Worm (Caenorhabditis elegans): ENCODE results near the gene F57A8.1.

F57A8.1 gene

DNA sequence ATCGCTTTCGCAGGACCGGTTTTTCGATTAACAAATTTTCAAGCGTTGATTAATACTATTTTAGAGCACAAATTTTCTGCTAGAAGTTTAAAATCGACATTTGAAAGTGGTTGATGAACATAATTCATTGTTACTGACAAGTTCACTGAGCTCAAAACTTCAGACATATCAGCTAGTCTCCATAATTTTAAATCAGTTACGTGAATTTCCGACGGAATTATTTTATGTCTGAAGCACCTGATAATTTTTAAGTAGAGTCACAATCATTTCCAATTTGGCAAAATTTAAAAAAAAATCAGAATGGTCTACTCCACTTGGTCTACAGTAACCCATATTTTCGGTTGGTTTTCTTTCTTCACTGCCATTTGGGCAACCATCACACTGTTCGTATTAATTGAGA, 14.7 kb downstream of the F57A8.1 start, which contains the start of gene str-118:
TSS of gene str-118 (plus strand) at position 301 of the 400 bp plus-strand sequence.
- TF ChIP-seq tab-1 (GFP tag; IDR thresholded peaks at IDR 0.05): no peak
- no peak for TF ChIP-seq flt-1 (GFP tag; IDR thresholded peaks at IDR 0.05)

DNA sequence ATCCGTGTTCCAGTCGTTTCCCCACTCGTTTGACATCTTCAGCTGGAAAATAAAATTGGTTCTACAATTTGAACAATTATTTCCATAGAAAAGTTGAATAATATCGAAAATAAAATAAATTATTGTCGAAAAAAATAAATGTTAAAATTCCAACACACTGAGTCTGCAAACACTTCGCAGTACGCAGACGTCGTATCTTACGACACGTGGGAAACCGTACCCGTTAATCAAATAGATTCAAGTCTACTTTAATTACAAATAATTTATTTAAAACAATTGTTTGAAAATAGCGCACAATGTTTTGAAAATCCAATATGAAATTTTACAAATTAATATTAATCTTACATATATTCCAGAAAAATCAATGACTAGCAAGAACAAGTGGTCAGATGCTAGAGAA, 17.7 kb downstream of the F57A8.1 start, which contains the start of gene yif-1:
TSS of gene yif-1 (minus strand) at position 42 of the 400 bp plus-strand sequence.
- TF ChIP-seq ztf-23 (GFP tag; IDR thresholded peaks at IDR 0.05): no peak
- no peak for TF ChIP-seq cog-1 (tag; optimal IDR thresholded peaks at IDR 0.05)
- no peak for TF ChIP-seq T22C8.4 (GFP tag; IDR thresholded peaks at IDR 0.05)
- no peak for TF ChIP-seq ztf-29 (GFP tag; IDR thresholded peaks at IDR 0.05)

DNA sequence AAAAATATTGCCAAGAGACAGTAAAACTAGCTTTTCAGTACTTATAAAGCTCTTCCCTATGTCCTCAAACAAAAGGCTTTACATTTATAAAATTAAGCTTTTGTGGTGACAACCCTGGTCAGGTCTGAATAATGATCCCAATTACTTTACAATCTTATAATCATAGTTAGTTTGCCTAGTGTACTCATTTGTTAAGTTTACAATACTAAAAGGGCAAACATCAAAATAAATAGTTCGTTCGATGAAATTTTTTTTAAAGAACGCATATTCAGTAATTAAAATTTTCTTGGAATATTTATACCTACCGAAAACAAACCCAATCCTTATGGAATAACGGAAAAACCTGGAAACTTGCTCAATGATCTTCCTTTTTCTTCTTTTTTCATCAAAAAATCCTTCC, 21.6 kb downstream of the F57A8.1 start:
- TF ChIP-seq tab-1 (GFP tag; IDR thresholded peaks at IDR 0.05) (no peak), med-1 (GFP tag; optimal IDR thresholded peaks at IDR 0.05; ENCODE audit: insufficient read depth) (no peak), flt-1 (GFP tag; IDR thresholded peaks at IDR 0.05) (no peak), ref-1 (GFP tag; conservative IDR thresholded peaks at IDR 0.05) (no peak), T22C8.4 (GFP tag; IDR thresholded peaks at IDR 0.05) (no peak), cog-1 (tag; optimal IDR thresholded peaks at IDR 0.05) (no peak), klf-2 (GFP tag; conservative IDR thresholded peaks at IDR 0.05) (no peak), ztf-29 (GFP tag; IDR thresholded peaks at IDR 0.05) (no peak), ztf-23 (GFP tag; IDR thresholded peaks at IDR 0.05) (no peak)

DNA sequence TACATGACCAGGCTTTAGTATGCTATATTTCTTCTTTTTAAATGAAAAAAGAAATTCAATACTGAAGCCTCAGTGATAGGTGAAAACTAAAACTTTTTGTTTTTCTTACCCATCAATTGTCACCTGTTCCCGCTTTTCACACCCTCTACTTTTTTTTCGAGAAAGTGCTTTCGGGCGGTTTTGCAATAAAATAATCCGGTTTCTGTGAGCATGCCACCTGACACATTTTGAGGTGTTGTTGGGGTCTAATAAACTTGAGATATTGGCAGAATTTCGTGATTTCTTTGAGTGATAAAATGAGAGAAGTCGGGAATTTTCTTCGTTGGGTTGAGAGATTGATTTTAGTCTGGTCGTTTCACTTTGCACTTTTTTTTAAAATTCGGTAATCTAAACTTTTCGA, 22.9 kb downstream of the F57A8.1 start:
- TF ChIP-seq ref-1 (GFP tag; conservative IDR thresholded peaks at IDR 0.05) (no peak), med-1 (GFP tag; optimal IDR thresholded peaks at IDR 0.05; ENCODE audit: insufficient read depth) (no peak), T22C8.4 (GFP tag; IDR thresholded peaks at IDR 0.05) (no peak), flt-1 (GFP tag; IDR thresholded peaks at IDR 0.05) (no peak), klf-2 (GFP tag; conservative IDR thresholded peaks at IDR 0.05) (no peak), ztf-29 (GFP tag; IDR thresholded peaks at IDR 0.05) (no peak), ztf-23 (GFP tag; IDR thresholded peaks at IDR 0.05) (no peak), cog-1 (tag; optimal IDR thresholded peaks at IDR 0.05) (no peak)

DNA sequence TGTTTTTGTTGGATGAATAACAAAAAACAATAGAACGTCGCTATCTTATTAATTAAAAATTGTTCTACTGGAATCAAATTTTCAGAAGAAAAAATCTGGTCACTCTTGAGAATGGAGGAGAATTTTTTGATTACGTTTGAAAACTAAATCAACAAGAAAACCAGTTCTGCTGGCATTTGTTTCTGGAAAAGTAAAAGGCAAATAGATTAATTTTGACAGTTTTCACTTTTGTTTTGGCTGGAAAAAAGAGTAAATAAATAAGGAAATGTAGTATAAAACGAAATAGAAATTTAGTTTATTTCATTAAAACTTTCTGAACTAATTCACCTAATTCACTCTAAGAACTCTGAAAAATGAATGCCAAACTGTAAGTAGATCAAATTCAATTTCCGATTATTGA, 27.1 kb downstream of the F57A8.1 start, which contains the start of gene fipr-13:
TSS of gene fipr-13 (plus strand) at position 301 of the 400 bp plus-strand sequence.
- TF ChIP-seq ref-1 (GFP tag; conservative IDR thresholded peaks at IDR 0.05): no peak
- no peak for TF ChIP-seq med-1 (GFP tag; optimal IDR thresholded peaks at IDR 0.05; ENCODE audit: insufficient read depth)
- TF ChIP-seq klf-2 (GFP tag; conservative IDR thresholded peaks at IDR 0.05): no peak
- no peak for TF ChIP-seq T22C8.4 (GFP tag; IDR thresholded peaks at IDR 0.05)
- TF ChIP-seq tab-1 (GFP tag; IDR thresholded peaks at IDR 0.05): no peak
- TF ChIP-seq cog-1 (tag; optimal IDR thresholded peaks at IDR 0.05): no peak
- TF ChIP-seq ztf-29 (GFP tag; IDR thresholded peaks at IDR 0.05): no peak
- TF ChIP-seq flt-1 (GFP tag; IDR thresholded peaks at IDR 0.05): no peak
- TF ChIP-seq ztf-23 (GFP tag; IDR thresholded peaks at IDR 0.05): no peak

DNA sequence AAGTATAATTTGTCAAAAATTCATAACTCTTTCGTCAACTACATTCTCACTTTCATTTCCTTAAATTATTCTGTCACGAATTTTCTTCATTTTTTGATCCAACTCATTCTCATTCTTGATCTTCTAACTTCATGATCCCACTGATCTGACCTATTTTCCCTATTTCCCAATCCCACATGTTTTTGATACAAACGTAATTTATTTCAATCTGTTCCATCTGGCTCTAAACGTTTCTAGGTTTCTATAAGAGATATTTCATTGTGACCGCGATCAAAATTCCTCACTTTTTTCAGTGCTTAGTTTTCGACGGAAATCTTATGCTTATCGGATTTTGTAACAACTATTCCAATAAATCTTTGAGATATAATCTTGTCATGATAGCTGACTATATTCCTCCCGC, 28.5 kb downstream of the F57A8.1 start:
- TF ChIP-seq ref-1 (GFP tag; conservative IDR thresholded peaks at IDR 0.05) (no peak), tab-1 (GFP tag; IDR thresholded peaks at IDR 0.05) (no peak), ztf-23 (GFP tag; IDR thresholded peaks at IDR 0.05) (no peak), cog-1 (tag; optimal IDR thresholded peaks at IDR 0.05) (no peak), flt-1 (GFP tag; IDR thresholded peaks at IDR 0.05) (no peak), med-1 (GFP tag; optimal IDR thresholded peaks at IDR 0.05; ENCODE audit: insufficient read depth) (no peak), klf-2 (GFP tag; conservative IDR thresholded peaks at IDR 0.05) (no peak), ztf-29 (GFP tag; IDR thresholded peaks at IDR 0.05) (no peak)

DNA sequence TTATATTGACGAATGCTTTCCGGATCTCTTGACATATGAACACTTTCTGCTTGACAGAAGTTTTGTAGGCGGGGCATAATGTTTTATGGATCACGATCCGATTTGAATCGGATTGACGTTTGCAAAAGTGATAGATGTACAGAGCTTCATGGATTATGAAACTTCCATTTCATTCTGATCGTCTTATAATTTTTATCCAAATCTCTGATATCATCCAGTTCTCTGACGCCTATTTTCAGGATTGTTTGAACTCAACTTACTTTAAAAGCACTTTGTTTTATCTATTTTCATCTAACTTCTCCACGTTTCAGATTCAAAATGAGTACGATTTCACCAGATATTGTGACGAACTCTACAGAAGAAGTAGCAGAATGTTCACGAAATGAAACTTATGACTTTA, 29.6 kb downstream of the F57A8.1 start, which contains the start of gene npr-39:
TSS of gene npr-39 (plus strand) at position 301 of the 400 bp plus-strand sequence.
- TF ChIP-seq med-1 (GFP tag; optimal IDR thresholded peaks at IDR 0.05; ENCODE audit: insufficient read depth) (no peak), ztf-29 (GFP tag; IDR thresholded peaks at IDR 0.05) (no peak), T22C8.4 (GFP tag; IDR thresholded peaks at IDR 0.05) (no peak), klf-2 (GFP tag; conservative IDR thresholded peaks at IDR 0.05) (no peak), cog-1 (tag; optimal IDR thresholded peaks at IDR 0.05) (no peak), tab-1 (GFP tag; IDR thresholded peaks at IDR 0.05) (no peak), flt-1 (GFP tag; IDR thresholded peaks at IDR 0.05) (no peak), ztf-23 (GFP tag; IDR thresholded peaks at IDR 0.05) (no peak), ref-1 (GFP tag; conservative IDR thresholded peaks at IDR 0.05) (no peak)

DNA sequence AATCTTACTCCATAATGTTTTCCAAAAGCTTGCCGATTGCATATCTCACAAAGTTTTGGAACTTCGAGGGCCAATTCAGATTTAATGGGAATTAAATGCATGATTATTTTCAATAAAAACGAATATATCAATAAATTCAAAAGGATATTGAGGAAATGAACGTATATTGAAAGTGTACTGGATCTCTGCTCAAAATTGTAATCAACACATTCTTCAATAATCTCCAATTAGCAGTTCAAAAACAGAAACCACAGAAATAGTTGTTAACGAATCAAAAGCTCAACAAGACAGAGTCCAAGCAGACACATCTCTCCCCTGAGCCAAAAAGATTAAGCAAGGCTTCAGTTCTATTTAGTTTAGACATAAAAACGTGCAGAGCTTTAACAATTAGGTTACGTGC, 33.4 kb downstream of the F57A8.1 start, which contains the start of gene nhr-192:
TSS of gene nhr-192 (minus strand) at position 101 of the 400 bp plus-strand sequence.
- TF ChIP-seq ztf-29 (GFP tag; IDR thresholded peaks at IDR 0.05): no peak

DNA sequence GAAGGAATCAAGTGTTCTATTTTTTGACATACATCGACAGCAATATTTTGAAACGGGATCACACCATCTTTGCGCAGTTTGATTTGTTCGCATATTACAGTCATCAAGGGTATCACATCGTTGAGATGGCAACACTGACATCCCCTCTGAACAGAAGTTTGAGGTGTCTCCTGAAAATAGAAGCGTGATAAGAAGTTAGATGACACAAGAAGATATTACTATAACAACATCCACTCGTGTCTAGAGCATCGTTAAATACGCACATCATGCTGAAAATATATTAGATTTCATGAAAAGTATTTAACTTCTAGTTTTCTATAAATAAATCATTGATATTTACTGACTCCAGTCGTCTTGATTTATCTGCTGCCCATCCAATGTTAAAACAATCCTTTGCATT, 35.6 kb downstream of the F57A8.1 start:
- TF ChIP-seq tab-1 (GFP tag; IDR thresholded peaks at IDR 0.05) (no peak), flt-1 (GFP tag; IDR thresholded peaks at IDR 0.05) (no peak), T22C8.4 (GFP tag; IDR thresholded peaks at IDR 0.05) (no peak), med-1 (GFP tag; optimal IDR thresholded peaks at IDR 0.05; ENCODE audit: insufficient read depth) (no peak), ztf-23 (GFP tag; IDR thresholded peaks at IDR 0.05) (no peak), cog-1 (tag; optimal IDR thresholded peaks at IDR 0.05) (no peak), ztf-29 (GFP tag; IDR thresholded peaks at IDR 0.05) (no peak), klf-2 (GFP tag; conservative IDR thresholded peaks at IDR 0.05) (no peak), ref-1 (GFP tag; conservative IDR thresholded peaks at IDR 0.05) (no peak)

DNA sequence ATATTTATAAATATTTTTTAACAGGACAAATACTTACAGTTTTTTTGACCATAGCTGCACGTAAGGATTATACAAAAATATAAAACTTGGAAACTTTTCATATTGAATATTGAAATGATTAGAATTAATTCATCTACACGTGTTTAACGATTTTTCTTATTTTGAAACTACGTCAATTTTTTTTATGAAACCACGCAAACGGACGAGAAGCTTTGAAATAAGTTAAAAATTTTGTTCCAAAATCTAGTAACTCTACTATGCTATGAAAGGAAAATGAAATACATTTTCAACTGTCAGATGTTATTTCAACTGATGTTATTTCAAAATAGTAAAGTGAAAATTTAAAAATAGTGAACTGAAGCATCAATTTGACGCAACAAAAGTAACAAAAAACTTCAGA, 36.7 kb downstream of the F57A8.1 start, which contains the start of gene F57A8.6:
TSS of gene F57A8.6 (minus strand) at position 101 of the 400 bp plus-strand sequence.
- TF ChIP-seq T22C8.4 (GFP tag; IDR thresholded peaks at IDR 0.05) (no peak), ref-1 (GFP tag; conservative IDR thresholded peaks at IDR 0.05) (no peak), ztf-29 (GFP tag; IDR thresholded peaks at IDR 0.05) (no peak), ztf-23 (GFP tag; IDR thresholded peaks at IDR 0.05) (no peak), cog-1 (tag; optimal IDR thresholded peaks at IDR 0.05) (no peak), med-1 (GFP tag; optimal IDR thresholded peaks at IDR 0.05; ENCODE audit: insufficient read depth) (no peak)

All from whole organism, midembryonic.